Worm (Caenorhabditis elegans) whole organism, L1 larva: ENCODE results near the gene R01E6.2.

Source experiments
- C04F5.9 ChIP-seq: sonication (generic microtip); optimal IDR thresholded peaks from 2 replicates; lab custom pipeline; 2016; ENCODE audit warnings: missing genetic modification characterization, missing compliant biosample characterization
- C16A3.4 ChIP-seq: fragments of 150-350 bp; optimal IDR thresholded peaks from 2 replicates; lab custom pipeline; 2014; ENCODE audit warnings: missing biosample characterization, missing genetic modification characterization
- F16B12.6 ChIP-seq: fragments of 150-350 bp; optimal IDR thresholded peaks from 2 replicates; lab custom pipeline; 2014; ENCODE audit warnings: missing biosample characterization, missing genetic modification characterization
- aha-1 ChIP-seq: fragments of 150-350 bp; optimal IDR thresholded peaks from 2 replicates; lab custom pipeline; 2014; ENCODE audit warnings: missing biosample characterization, missing genetic modification characterization
- ama-1 ChIP-seq: fragments of 150-350 bp; optimal IDR thresholded peaks from 2 replicates; lab custom pipeline; 2014
- blmp-1 ChIP-seq: fragments of 150-350 bp; optimal IDR thresholded peaks from 2 replicates; lab custom pipeline; 2014; ENCODE audit warnings: missing biosample characterization, missing genetic modification characterization
- ceh-8 ChIP-seq: fragments of 200-800 bp; sonication (Bioruptor generic); optimal IDR thresholded peaks from 2 replicates; lab custom pipeline; 2018; ENCODE audit warnings: mild to moderate bottlenecking, missing genetic modification characterization, moderate library complexity, missing compliant biosample characterization
- dsc-1 ChIP-seq: sonication (generic microtip); optimal IDR thresholded peaks from 2 replicates; lab custom pipeline; 2016; ENCODE audit warnings: mild to moderate bottlenecking, missing genetic modification characterization, missing compliant biosample characterization
- efl-1 ChIP-seq, 4 experiments: fragments of 150-350 bp; optimal IDR thresholded peaks in 3 of 4; peaks in 1 of 4; 1 replicate in 1 of 4; 2 replicates in 3 of 4; lab custom pipeline; 2014; ENCODE audit warnings: missing biosample characterization in 2 of 4, missing genetic modification characterization in 2 of 4, missing genetic modification reagents in 2 of 4
- efl-3 ChIP-seq: fragments of 200-800 bp; sonication (Bioruptor generic); optimal IDR thresholded peaks from 2 replicates; lab custom pipeline; 2018; ENCODE audit warnings: mild to moderate bottlenecking, missing genetic modification characterization, missing compliant biosample characterization
- elt-3 ChIP-seq, 6 experiments: fragments of 150-350 bp in 1 of 6; sonication (generic microtip); optimal IDR thresholded peaks; 2 replicates each; lab custom pipeline; 2017 to 2018; ENCODE audit warnings: missing biosample characterization in 6 of 6, missing genetic modification characterization in 6 of 6, inconsistent platforms in 1 of 6
- fkh-10 ChIP-seq: sonication (generic microtip); optimal IDR thresholded peaks from 2 replicates; lab custom pipeline; 2017; ENCODE audit warnings: missing biosample characterization, missing genetic modification reagents, missing genetic modification characterization
- fkh-8 ChIP-seq: sonication (generic microtip); optimal IDR thresholded peaks from 2 replicates; lab custom pipeline; 2016; ENCODE audit warnings: mild to moderate bottlenecking, missing genetic modification characterization, missing compliant biosample characterization
- fos-1 ChIP-seq: fragments of 150-350 bp; optimal IDR thresholded peaks from 2 replicates; lab custom pipeline; 2014; ENCODE audit warnings: missing biosample characterization, missing genetic modification characterization
- irx-1 ChIP-seq: sonication (generic microtip); optimal IDR thresholded peaks from 2 replicates; lab custom pipeline; 2016; ENCODE audit warnings: missing genetic modification characterization, missing compliant biosample characterization
- jun-1 ChIP-seq: fragments of 150-350 bp; optimal IDR thresholded peaks from 2 replicates; lab custom pipeline; 2014; ENCODE audit warnings: missing biosample characterization, missing genetic modification reagents, missing genetic modification characterization
- lin-14 ChIP-seq: fragments of 200-800 bp; sonication (Bioruptor generic); optimal IDR thresholded peaks from 2 replicates; lab custom pipeline; 2018; ENCODE audit warnings: mild to moderate bottlenecking, missing genetic modification characterization, moderate library complexity, missing compliant biosample characterization
- lin-35 ChIP-seq, 2 experiments: fragments of 150-350 bp; optimal IDR thresholded peaks; 2 replicates each; lab custom pipeline; 2014; ENCODE audit warnings: missing biosample characterization in 2 of 2, missing genetic modification characterization in 2 of 2, missing genetic modification reagents in 2 of 2
- lin-39 ChIP-seq: fragments of 150-350 bp; optimal IDR thresholded peaks from 2 replicates; lab custom pipeline; 2014; ENCODE audit warnings: missing biosample characterization, missing genetic modification reagents, missing genetic modification characterization
- lir-3 ChIP-seq: sonication (generic microtip); optimal IDR thresholded peaks from 2 replicates; lab custom pipeline; 2016; ENCODE audit warnings: mild to moderate bottlenecking, missing genetic modification characterization, moderate library complexity, missing compliant biosample characterization; ENCODE audit not compliant: poor library complexity
- lsy-2 ChIP-seq, 2 experiments: fragments of 150-350 bp; optimal IDR thresholded peaks; 2 replicates each; lab custom pipeline; 2014; ENCODE audit warnings: missing biosample characterization in 2 of 2, missing genetic modification characterization in 2 of 2
- mdl-1 ChIP-seq, 2 experiments: fragments of 150-350 bp; optimal IDR thresholded peaks; 2 replicates each; lab custom pipeline; 2014 to 2017; ENCODE audit warnings: missing biosample characterization in 2 of 2, missing genetic modification characterization in 2 of 2, inconsistent platforms in 1 of 2
- mep-1 ChIP-seq: fragments of 150-350 bp; optimal IDR thresholded peaks from 2 replicates; lab custom pipeline; 2014; ENCODE audit warnings: missing biosample characterization, missing genetic modification characterization
- nhr-12 ChIP-seq: sonication (generic microtip); optimal IDR thresholded peaks from 2 replicates; lab custom pipeline; 2017; ENCODE audit warnings: missing biosample characterization, missing genetic modification characterization
- nhr-19 ChIP-seq: fragments of 200-800 bp; sonication (Bioruptor generic); conservative IDR thresholded peaks from 2 replicates; pipeline ENCODE4 v1.3.6; 2022; ENCODE audit warnings: missing genetic modification characterization, missing compliant biosample characterization
- nhr-20 ChIP-seq: sonication (generic microtip); optimal IDR thresholded peaks from 2 replicates; lab custom pipeline; 2016; ENCODE audit warnings: mild to moderate bottlenecking, missing genetic modification characterization, missing compliant biosample characterization
- nhr-237 ChIP-seq: fragments of 150-350 bp; optimal IDR thresholded peaks from 2 replicates; lab custom pipeline; 2014; ENCODE audit warnings: missing biosample characterization, missing genetic modification characterization
- nhr-28 ChIP-seq: fragments of 150-350 bp; optimal IDR thresholded peaks from 2 replicates; lab custom pipeline; 2014; ENCODE audit warnings: missing biosample characterization, missing genetic modification characterization
- nhr-47 ChIP-seq: sonication (generic microtip); optimal IDR thresholded peaks from 2 replicates; lab custom pipeline; 2016; ENCODE audit warnings: mild to moderate bottlenecking, missing genetic modification characterization, moderate library complexity, missing compliant biosample characterization
- nhr-71 ChIP-seq: sonication (generic microtip); optimal IDR thresholded peaks from 2 replicates; lab custom pipeline; 2016; ENCODE audit warnings: mild to moderate bottlenecking, missing genetic modification characterization, moderate library complexity, missing compliant biosample characterization
- nhr-76 ChIP-seq: sonication (generic microtip); optimal IDR thresholded peaks from 2 replicates; lab custom pipeline; 2017; ENCODE audit warnings: missing biosample characterization, missing genetic modification characterization
- nhr-77 ChIP-seq: fragments of 150-350 bp; optimal IDR thresholded peaks from 2 replicates; lab custom pipeline; 2014; ENCODE audit warnings: missing biosample characterization, missing genetic modification characterization
- nhr-85 ChIP-seq: sonication (generic microtip); peaks from one replicate; lab custom pipeline; 2016; ENCODE audit warnings: missing genetic modification characterization, inconsistent platforms, missing compliant biosample characterization
- nhr-90 ChIP-seq: sonication (generic microtip); optimal IDR thresholded peaks from 2 replicates; lab custom pipeline; 2016; ENCODE audit warnings: mild to moderate bottlenecking, missing genetic modification characterization, missing compliant biosample characterization; ENCODE audit not compliant: poor library complexity
- pag-3 ChIP-seq: sonication (generic microtip); optimal IDR thresholded peaks from 2 replicates; lab custom pipeline; 2017; ENCODE audit warnings: missing genetic modification characterization, mild to moderate bottlenecking, missing compliant biosample characterization, antibody characterized with exemption, borderline replicate concordance; ENCODE audit not compliant: insufficient read depth
- rnt-1 ChIP-seq: sonication (generic microtip); optimal IDR thresholded peaks from 2 replicates; lab custom pipeline; 2016; ENCODE audit warnings: mild to moderate bottlenecking, missing genetic modification characterization, moderate library complexity, missing compliant biosample characterization
- skn-1 ChIP-seq: fragments of 150-350 bp; optimal IDR thresholded peaks from 2 replicates; lab custom pipeline; 2014; ENCODE audit warnings: missing biosample characterization, missing genetic modification characterization
- snu-23 ChIP-seq: sonication (generic microtip); optimal IDR thresholded peaks from 2 replicates; lab custom pipeline; 2016; ENCODE audit warnings: missing genetic modification characterization, missing compliant biosample characterization
- swsn-7 ChIP-seq: sonication (generic microtip); optimal IDR thresholded peaks from 2 replicates; lab custom pipeline; 2016; ENCODE audit warnings: missing genetic modification characterization, missing compliant biosample characterization
- tbx-2 ChIP-seq: sonication (generic microtip); optimal IDR thresholded peaks from 2 replicates; lab custom pipeline; 2016; ENCODE audit warnings: missing genetic modification characterization, missing compliant biosample characterization
- tlp-1 ChIP-seq: fragments of 150-350 bp; optimal IDR thresholded peaks from 2 replicates; lab custom pipeline; 2014; ENCODE audit warnings: missing biosample characterization, missing genetic modification characterization
- unc-130 ChIP-seq: fragments of 150-350 bp; optimal IDR thresholded peaks from 2 replicates; lab custom pipeline; 2017; ENCODE audit warnings: missing biosample characterization, missing genetic modification characterization, inconsistent platforms
- unc-86 ChIP-seq: sonication (generic microtip); optimal IDR thresholded peaks from 2 replicates; lab custom pipeline; 2016; ENCODE audit warnings: missing genetic modification characterization, missing compliant biosample characterization
- unc-98 ChIP-seq: fragments of 200-800 bp; sonication (Bioruptor generic); IDR thresholded peaks from 2 replicates; pipeline ENCODE4 v1.3.6; 2022; ENCODE audit warnings: missing genetic modification characterization, missing compliant biosample characterization
- zag-1 ChIP-seq: fragments of 150-350 bp; optimal IDR thresholded peaks from 2 replicates; lab custom pipeline; 2014; ENCODE audit warnings: missing biosample characterization, missing genetic modification characterization
- ztf-11 ChIP-seq, 2 experiments: sonication (generic microtip); optimal IDR thresholded peaks; 2 replicates each; lab custom pipeline; 2016 to 2017; ENCODE audit warnings: missing genetic modification characterization in 2 of 2, missing biosample characterization in 1 of 2, missing compliant biosample characterization in 1 of 2
- ztf-4 ChIP-seq: fragments of 150-350 bp; optimal IDR thresholded peaks from 2 replicates; lab custom pipeline; 2014; ENCODE audit warnings: missing biosample characterization, missing genetic modification characterization

The R01E6.2 gene

DNA sequence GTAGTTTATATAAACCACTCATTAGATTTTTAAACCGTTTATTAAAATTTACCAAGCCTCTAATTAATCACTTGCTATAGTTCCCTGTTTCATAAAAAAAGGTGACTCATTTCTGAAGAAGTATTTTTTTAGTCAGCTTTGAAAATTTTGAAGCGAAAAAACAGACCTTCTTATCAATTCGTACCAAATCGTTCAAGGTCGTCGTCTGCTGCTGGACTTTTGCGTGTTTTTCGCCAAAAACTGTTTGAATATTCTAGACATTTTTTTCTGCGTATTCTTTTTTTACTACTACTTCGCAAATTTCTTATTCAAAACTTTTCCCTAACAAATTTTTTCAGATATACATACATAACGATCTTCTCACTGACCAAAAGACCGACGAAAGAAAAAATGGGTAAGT, 24.1 kb downstream of the R01E6.2 start, which contains the start of gene cah-4:
Gene cah-4 (plus strand): TSS at position 339 of the 400 bp plus-strand sequence.
- TF ChIP-seq nhr-85 (tag; lab: Kevin White, UChicago) (peak; percentile 63), ama-1 (lab: Kevin White, UChicago) (peak; percentile 35), nhr-77 (tag; lab: Kevin White, UChicago) (no peak)

ce11 chrX:13541335-13541734, 25.0 kb downstream of the R01E6.2 start:
- peak; percentile 18 for TF ChIP-seq C16A3.4
- TF ChIP-seq nhr-19, result peak; percentile 30
- TF ChIP-seq mdl-1 (tag; optimal IDR thresholded peaks at IDR 0.05; lab: Kevin White, UChicago), result no peak
- TF ChIP-seq unc-98 (GFP tag; lab: Robert Waterston, UW), result no peak
- peak; percentile 55 for TF ChIP-seq lin-14
- TF ChIP-seq tbx-2, result peak; percentile 56
- peak; percentile 78 for TF ChIP-seq blmp-1 (tag; lab: Kevin White, UChicago)
- TF ChIP-seq fos-1 (tag; lab: Kevin White, UChicago), result no peak
- peak; percentile 55 for TF ChIP-seq nhr-47
- no peak for TF ChIP-seq jun-1 (tag; lab: Kevin White, UChicago)
- TF ChIP-seq nhr-71 (tag; lab: Kevin White, UChicago), result peak; percentile 64
- no peak for TF ChIP-seq ceh-8
- TF ChIP-seq F16B12.6 (tag; lab: Kevin White, UChicago), result no peak
- peak in 1 of 2 experiments; percentile 75 for TF ChIP-seq lin-35 (GFP tag; optimal IDR thresholded peaks at IDR 0.05; lab: Kevin White, UChicago)
- TF ChIP-seq efl-1 (optimal IDR thresholded peaks at IDR 0.05; lab: Kevin White, UChicago), result no peak
- TF ChIP-seq efl-1 (GFP tag; optimal IDR thresholded peaks at IDR 0.05 in 1 of 2; lab: Kevin White, UChicago), result peak in 1 of 2 experiments; percentile 89
- TF ChIP-seq snu-23, result peak; percentile 57
- peak; percentile 34 for TF ChIP-seq unc-130 (tag; lab: Kevin White, UChicago)
- peak; percentile 87 for TF ChIP-seq nhr-85 (tag; lab: Kevin White, UChicago)
- TF ChIP-seq nhr-20 (tag; lab: Kevin White, UChicago), result peak; percentile 70
- peak; percentile 59 for TF ChIP-seq ama-1 (lab: Kevin White, UChicago)
- TF ChIP-seq ztf-11 (tag; optimal IDR thresholded peaks at IDR 0.05; lab: Kevin White, UChicago), result no peak
- TF ChIP-seq nhr-90, result peak; percentile 53
- TF ChIP-seq nhr-76, result no peak
- no peak for TF ChIP-seq lin-39 (tag; lab: Kevin White, UChicago)
- TF ChIP-seq zag-1 (tag; lab: Kevin White, UChicago), result no peak
- peak in 1 of 2 experiments; percentile 36 for TF ChIP-seq lsy-2 (tag; optimal IDR thresholded peaks at IDR 0.05; lab: Kevin White, UChicago)
- no peak for TF ChIP-seq nhr-237
- no peak for TF ChIP-seq dsc-1 (tag; lab: Kevin White, UChicago)
- peak in 4 of 6 experiments; percentile 6 to 71 (median 62) for TF ChIP-seq elt-3 (tag; optimal IDR thresholded peaks at IDR 0.05; lab: Kevin White, UChicago)
- TF ChIP-seq lir-3 (tag; lab: Kevin White, UChicago), result no peak

DNA sequence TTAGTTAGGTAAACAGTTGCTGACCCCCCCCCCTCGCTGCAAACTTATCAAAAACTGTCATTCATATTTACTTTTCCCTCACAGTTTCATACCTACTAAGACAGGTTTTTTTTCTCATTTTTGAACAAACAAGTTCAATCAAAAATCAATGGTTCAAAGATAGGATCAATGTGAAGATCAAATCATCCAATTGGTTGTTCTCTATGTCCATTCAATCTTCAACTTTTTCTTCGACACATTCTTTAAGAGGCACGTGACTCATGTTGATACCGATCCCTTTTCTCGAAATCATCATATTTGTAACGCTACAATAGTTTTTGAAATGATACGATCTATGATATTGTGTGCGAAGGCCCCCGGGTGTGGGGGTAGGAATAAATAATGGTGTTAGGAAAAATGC, 26.6 kb downstream of the R01E6.2 start:
- peak; percentile 48 for TF ChIP-seq lir-3 (tag; lab: Kevin White, UChicago)
- TF ChIP-seq ztf-4, result no peak
- TF ChIP-seq zag-1 (tag; lab: Kevin White, UChicago), result no peak
- peak; percentile 24 for TF ChIP-seq jun-1 (tag; lab: Kevin White, UChicago)
- no peak for TF ChIP-seq unc-86 (tag; lab: Kevin White, UChicago)
- TF ChIP-seq unc-130 (tag; lab: Kevin White, UChicago), result peak; percentile 6
- TF ChIP-seq lin-14, result peak; percentile 87
- peak in 5 of 6 experiments; percentile 23 to 93 (median 90) for TF ChIP-seq elt-3 (tag; optimal IDR thresholded peaks at IDR 0.05; lab: Kevin White, UChicago)
- TF ChIP-seq nhr-90, result peak; percentile 77
- peak in 1 of 2 experiments; percentile 72 for TF ChIP-seq lin-35 (GFP tag; optimal IDR thresholded peaks at IDR 0.05; lab: Kevin White, UChicago)
- no peak for TF ChIP-seq aha-1 (tag; lab: Kevin White, UChicago)
- TF ChIP-seq nhr-85 (tag; lab: Kevin White, UChicago), result peak; percentile 100
- TF ChIP-seq tbx-2, result peak; percentile 79
- TF ChIP-seq C04F5.9 (tag; lab: Kevin White, UChicago), result no peak
- no peak for TF ChIP-seq tlp-1 (tag; lab: Kevin White, UChicago)
- TF ChIP-seq C16A3.4, result peak; percentile 58
- no peak for TF ChIP-seq nhr-12 (tag; lab: Kevin White, UChicago)
- TF ChIP-seq fkh-10 (GFP tag; lab: Kevin White, UChicago), result no peak
- TF ChIP-seq nhr-47, result peak; percentile 68
- peak; percentile 4 for TF ChIP-seq rnt-1 (tag; lab: Kevin White, UChicago)
- no peak for TF ChIP-seq lin-39 (tag; lab: Kevin White, UChicago)
- no peak for TF ChIP-seq ama-1 (lab: Kevin White, UChicago)
- TF ChIP-seq nhr-77 (tag; lab: Kevin White, UChicago), result no peak
- no peak for TF ChIP-seq pag-3
- TF ChIP-seq skn-1 (tag; lab: Kevin White, UChicago), result peak; percentile 68
- peak; percentile 96 for TF ChIP-seq nhr-20 (tag; lab: Kevin White, UChicago)
- no peak for TF ChIP-seq fkh-8 (tag; lab: Kevin White, UChicago)
- peak; percentile 20 for TF ChIP-seq swsn-7 (tag; lab: Kevin White, UChicago)
- TF ChIP-seq irx-1 (tag; lab: Kevin White, UChicago), result peak; percentile 73
- TF ChIP-seq nhr-28 (tag; lab: Kevin White, UChicago), result no peak
- peak; percentile 30 for TF ChIP-seq mep-1 (tag; lab: Kevin White, UChicago)
- TF ChIP-seq efl-3 (GFP tag; lab: Kevin White, UChicago), result peak; percentile 24
- TF ChIP-seq nhr-19, result peak; percentile 91
